Worm (Caenorhabditis elegans) whole organism, L3 larva: ENCODE data around the gene clec-148.

ENCODE experiments used
- ama-1 ChIP-seq: fragments of 150-350 bp; optimal IDR thresholded peaks from 2 replicates; lab custom pipeline; 2018
- egl-27 ChIP-seq: sonication (generic microtip); optimal IDR thresholded peaks from 4 replicates; lab custom pipeline; 2017; ENCODE audit warnings: missing biosample characterization, missing genetic modification reagents, missing genetic modification characterization
- fos-1 ChIP-seq: fragments of 150-350 bp; optimal IDR thresholded peaks from 2 replicates; lab custom pipeline; 2014; ENCODE audit warnings: missing biosample characterization, missing genetic modification characterization
- lin-39 ChIP-seq: fragments of 150-350 bp; optimal IDR thresholded peaks from 2 replicates; lab custom pipeline; 2018; ENCODE audit warnings: missing biosample characterization, missing genetic modification reagents, missing genetic modification characterization
- mdl-1 ChIP-seq: fragments of 150-350 bp; optimal IDR thresholded peaks from 2 replicates; lab custom pipeline; 2014; ENCODE audit warnings: missing biosample characterization, missing genetic modification characterization
- nfya-1 ChIP-seq: sonication (generic microtip); optimal IDR thresholded peaks from 2 replicates; lab custom pipeline; 2017; ENCODE audit warnings: missing genetic modification characterization, mild to moderate bottlenecking, missing compliant biosample characterization, antibody characterized with exemption, moderate library complexity; ENCODE audit not compliant: insufficient read depth
- nhr-237 ChIP-seq: fragments of 150-350 bp; optimal IDR thresholded peaks from 2 replicates; lab custom pipeline; 2014; ENCODE audit warnings: missing biosample characterization, missing genetic modification characterization
- nhr-76 ChIP-seq: fragments of 150-350 bp; sonication (generic microtip); optimal IDR thresholded peaks from 5 replicates; lab custom pipeline; 2014; ENCODE audit warnings: missing biosample characterization, missing genetic modification characterization
- skn-1 ChIP-seq: fragments of 150-350 bp; optimal IDR thresholded peaks from 2 replicates; lab custom pipeline; 2014; ENCODE audit warnings: missing biosample characterization, missing genetic modification characterization
- unc-39 ChIP-seq: sonication (generic microtip); optimal IDR thresholded peaks from 4 replicates; lab custom pipeline; 2017; ENCODE audit warnings: missing biosample characterization, missing genetic modification characterization
- zag-1 ChIP-seq: fragments of 150-350 bp; optimal IDR thresholded peaks from 2 replicates; lab custom pipeline; 2014; ENCODE audit warnings: missing biosample characterization, missing genetic modification characterization

DNA sequence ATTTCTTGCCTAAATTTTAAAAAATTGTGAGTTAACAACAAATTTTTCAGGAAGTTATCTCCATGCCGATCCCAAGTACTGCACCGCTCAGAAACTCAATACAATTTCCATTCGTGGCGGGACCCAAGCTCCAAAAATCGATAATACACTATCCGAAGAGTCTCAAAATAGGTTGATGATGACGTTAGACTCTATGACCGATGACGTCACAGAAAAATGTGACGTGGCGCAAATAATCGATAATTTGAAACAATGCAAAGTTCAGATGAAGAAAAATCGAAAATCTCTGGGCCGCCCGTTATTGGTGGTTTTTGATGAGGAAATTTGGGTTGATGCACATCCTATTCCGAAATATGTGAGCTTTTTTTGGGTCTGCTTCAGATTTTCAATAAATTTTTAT, 8.7 kb upstream of the clec-148 start:
- TF ChIP-seq mdl-1 (tag; lab: Kevin White, UChicago) (no peak), nfya-1 (tag; lab: Kevin White, UChicago) (no peak), lin-39 (tag; lab: Kevin White, UChicago) (no peak), nhr-76 (no peak), fos-1 (no peak), nhr-237 (tag; lab: Kevin White, UChicago) (no peak), unc-39 (tag; lab: Kevin White, UChicago) (no peak), egl-27 (tag; lab: Kevin White, UChicago) (no peak), zag-1 (tag; lab: Kevin White, UChicago) (no peak), skn-1 (tag; lab: Kevin White, UChicago) (no peak), ama-1 (lab: Kevin White, UChicago) (no peak)
